Fruit fly (Drosophila melanogaster): ENCODE measurements around the gene Nsun5.

Nsun5 gene

DNA sequence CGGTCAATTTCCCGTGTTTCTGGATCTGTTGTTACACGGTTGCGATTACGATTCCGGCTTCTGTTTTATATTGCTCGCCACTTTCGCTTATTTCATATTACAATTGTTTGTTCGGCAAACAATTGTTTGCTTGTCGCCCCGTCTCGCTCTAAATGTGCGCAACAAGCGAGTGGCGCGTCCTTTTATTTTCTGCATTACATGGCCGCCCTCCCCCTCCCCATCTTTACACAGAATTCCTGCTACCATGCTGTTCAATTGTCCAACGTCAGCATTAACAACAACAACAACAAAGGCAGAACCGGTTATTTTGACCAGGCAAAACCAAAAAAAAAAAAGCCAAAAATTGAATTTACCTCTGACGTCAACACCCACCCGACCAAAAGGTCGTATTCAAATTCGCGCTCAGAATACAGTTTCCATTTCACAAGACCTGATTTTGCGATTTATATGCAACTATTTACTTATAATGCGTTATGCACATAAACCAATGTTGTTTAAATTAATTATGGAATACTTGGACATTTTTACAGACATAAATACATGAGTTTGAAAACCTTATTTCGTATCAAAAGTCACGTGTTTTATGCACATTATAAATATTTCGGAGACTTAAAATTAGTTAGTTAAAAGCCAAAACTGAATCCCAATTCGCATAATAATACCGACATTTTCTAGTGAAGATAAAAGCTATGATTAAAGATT, 4.1 kb upstream of the Nsun5 start:
- TF ChIP-seq Pif1B (GFP tag; optimal IDR thresholded peaks at IDR 0.05) (no peak), Pif1A (GFP tag; optimal IDR thresholded peaks at IDR 0.05) (peak; percentile 1)

DNA sequence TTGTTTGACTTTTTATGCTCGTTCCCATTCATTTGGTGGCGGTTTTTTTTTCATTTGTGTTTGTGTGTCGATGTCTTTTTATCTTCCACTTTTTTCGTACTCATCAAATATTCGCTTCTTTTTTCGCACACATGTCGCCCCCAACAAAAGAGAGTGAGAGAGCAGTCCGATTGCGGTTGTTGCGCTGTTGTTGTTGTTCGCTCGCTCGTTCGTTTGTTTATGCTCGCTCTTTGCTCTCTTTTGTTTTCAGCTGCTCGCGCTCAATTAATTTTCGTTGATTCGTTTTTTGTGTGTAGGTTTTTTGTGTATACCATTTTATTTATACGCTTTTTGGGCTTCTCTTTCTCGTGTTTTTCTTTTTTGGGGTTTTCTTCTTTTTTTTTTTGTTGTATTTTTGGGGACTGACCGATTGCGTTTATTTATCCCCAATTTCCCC, 3.5 kb upstream of the Nsun5 start:
- TF ChIP-seq CG14655 (GFP tag; optimal IDR thresholded peaks at IDR 0.05) (no peak), Ets98B (GFP tag; IDR thresholded peaks at IDR 0.05) (peak; percentile 78), CG10348 (GFP tag; IDR thresholded peaks at IDR 0.05) (no peak), CG32121 (GFP tag; IDR thresholded peaks at IDR 0.05) (peak; percentile 69), CG9948 (tag; optimal IDR thresholded peaks at IDR 0.05) (no peak), rn (GFP tag; IDR thresholded peaks at IDR 0.05) (no peak), CG12605 (GFP tag; IDR thresholded peaks at IDR 0.05) (peak; percentile 89), CG13204 (GFP tag; optimal IDR thresholded peaks at IDR 0.05) (peak; percentile 32), D1 (tag; optimal IDR thresholded peaks at IDR 0.05) (no peak), Snoo (tag; optimal IDR thresholded peaks at IDR 0.05) (peak; percentile 14), EcR (GFP tag; optimal IDR thresholded peaks at IDR 0.05) (peak; percentile 18), Pif1A (GFP tag; optimal IDR thresholded peaks at IDR 0.05) (peak; percentile 49), CG17806 (tag; optimal IDR thresholded peaks at IDR 0.05) (no peak), fd96Ca (GFP tag; IDR thresholded peaks at IDR 0.05) (peak; percentile 56; the same call in 1 of the 3 replicates), CG34367 (tag; optimal IDR thresholded peaks at IDR 0.05) (peak; percentile 6), gl (tag; optimal IDR thresholded peaks at IDR 0.05) (peak; percentile 70), Pif1B (GFP tag; optimal IDR thresholded peaks at IDR 0.05) (peak; percentile 17), CG4496 (GFP tag; IDR thresholded peaks at IDR 0.05) (peak; percentile 72), CG8159 (tag; optimal IDR thresholded peaks at IDR 0.05) (peak; percentile 19), CG15710 (tag; optimal IDR thresholded peaks at IDR 0.05) (peak; percentile 20), CG8301 (tag; optimal IDR thresholded peaks at IDR 0.05) (no peak)

DNA sequence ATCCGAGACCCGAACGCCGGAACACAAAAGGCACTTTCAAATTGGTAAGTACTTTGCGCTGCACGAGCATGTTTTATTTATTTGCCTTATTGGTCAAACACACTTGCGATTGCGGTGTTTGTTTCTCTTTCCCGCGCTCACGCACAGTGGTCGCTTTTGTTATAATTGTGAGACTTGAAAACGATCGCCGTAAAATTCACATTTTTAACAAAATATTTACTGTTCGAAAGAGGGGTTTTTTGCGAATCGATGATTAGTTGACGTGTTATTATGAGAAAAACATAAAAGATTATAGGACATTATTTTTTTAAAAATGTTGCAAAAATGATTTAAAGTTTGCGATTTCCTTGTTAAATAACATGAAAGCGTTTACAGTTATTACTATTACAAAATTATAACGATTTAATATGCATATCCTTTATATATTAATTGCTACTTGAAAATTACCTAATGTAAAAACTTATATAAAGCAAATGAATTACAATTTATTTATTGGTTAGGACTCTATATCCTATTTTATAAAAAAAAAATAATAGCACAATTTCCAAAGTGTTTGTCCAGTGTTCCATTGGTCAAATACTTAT, 2.9 kb upstream of the Nsun5 start:
- TF ChIP-seq Snoo (tag; optimal IDR thresholded peaks at IDR 0.05) (peak; percentile 34), D1 (tag; optimal IDR thresholded peaks at IDR 0.05) (peak; percentile 39), CG17806 (tag; optimal IDR thresholded peaks at IDR 0.05) (peak; percentile 40), CG34367 (tag; optimal IDR thresholded peaks at IDR 0.05) (peak; percentile 0), CG15710 (tag; optimal IDR thresholded peaks at IDR 0.05) (no peak), Pif1B (GFP tag; optimal IDR thresholded peaks at IDR 0.05) (no peak), CG9948 (tag; optimal IDR thresholded peaks at IDR 0.05) (peak; percentile 37), CG4496 (GFP tag; IDR thresholded peaks at IDR 0.05) (peak; percentile 66; the same call in 2 of the 3 replicates), rn (GFP tag; IDR thresholded peaks at IDR 0.05) (0 out of 2 replicates have a peak, but pooled peaks have one; percentile 12), CG12605 (GFP tag; IDR thresholded peaks at IDR 0.05) (peak; percentile 15; the same call in 1 of the 2 replicates), fd96Ca (GFP tag; IDR thresholded peaks at IDR 0.05) (no peak; the same call in 1 of the 3 replicates), EcR (GFP tag; optimal IDR thresholded peaks at IDR 0.05) (no peak), CG8159 (tag; optimal IDR thresholded peaks at IDR 0.05) (peak; percentile 47), Pif1A (GFP tag; optimal IDR thresholded peaks at IDR 0.05) (peak; percentile 20), CG32121 (GFP tag; IDR thresholded peaks at IDR 0.05) (peak; percentile 37; the same call in 1 of the 2 replicates), CG8301 (tag; optimal IDR thresholded peaks at IDR 0.05) (peak; percentile 38), CG14655 (GFP tag; optimal IDR thresholded peaks at IDR 0.05) (peak; percentile 40)

DNA sequence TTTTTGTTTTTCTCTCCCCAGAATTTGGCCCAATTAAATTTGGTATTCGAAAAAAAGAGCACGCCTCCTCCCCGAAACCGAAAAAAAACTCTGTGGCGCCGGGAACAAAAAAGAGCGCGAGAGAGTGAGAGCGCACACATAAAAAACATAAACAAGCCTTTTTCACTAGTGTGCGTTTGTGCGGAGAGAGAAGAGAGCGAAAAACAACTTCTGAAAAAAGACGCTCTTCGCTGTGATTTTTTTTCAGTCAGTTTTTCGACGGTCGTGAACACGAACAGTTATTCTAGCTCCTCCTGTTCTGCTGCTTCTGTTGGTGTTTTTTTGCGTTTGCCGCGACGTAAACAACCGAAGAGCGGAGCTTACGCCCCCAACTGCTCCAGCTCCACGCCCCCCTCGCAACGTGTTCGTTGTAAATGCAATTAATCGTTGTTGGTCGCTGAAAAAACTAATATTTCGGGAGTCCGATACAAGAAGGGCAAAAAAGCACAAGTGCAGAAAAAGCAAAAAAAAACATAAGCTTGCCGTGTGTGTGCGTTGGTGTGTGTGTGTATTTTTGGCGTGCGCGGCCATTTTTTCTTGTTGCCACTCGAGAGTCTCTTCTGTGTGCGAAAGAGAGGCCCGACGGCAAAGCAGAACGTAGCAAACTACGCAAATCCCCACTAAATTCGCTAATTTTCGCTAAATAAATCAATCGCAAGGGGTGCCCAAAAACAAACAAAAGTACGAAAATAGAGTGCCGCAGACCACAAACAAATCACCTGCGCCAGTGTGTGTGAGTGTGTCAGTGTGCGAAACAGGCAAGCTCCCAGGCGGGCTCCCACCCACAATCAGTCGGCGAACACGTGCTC, 2.1 kb upstream of the Nsun5 start, which contains the start of gene sqz:
Gene sqz, plus strand, starts transcription at position 240 of the 848 bp plus-strand sequence.
- TF ChIP-seq Pif1B (GFP tag; optimal IDR thresholded peaks at IDR 0.05) = peak; percentile 75
- peak; percentile 75 for TF ChIP-seq CG13204 (GFP tag; optimal IDR thresholded peaks at IDR 0.05)
- TF ChIP-seq Pif1A (GFP tag; optimal IDR thresholded peaks at IDR 0.05) = peak; percentile 62
- peak; percentile 84 for TF ChIP-seq CG4496 (GFP tag; IDR thresholded peaks at IDR 0.05)
- no peak for TF ChIP-seq CG10348 (GFP tag; IDR thresholded peaks at IDR 0.05)
- peak; percentile 17; the same call in 1 of the 2 replicates for TF ChIP-seq rn (GFP tag; IDR thresholded peaks at IDR 0.05)
- peak; percentile 75 for TF ChIP-seq Snoo (tag; optimal IDR thresholded peaks at IDR 0.05)
- TF ChIP-seq CG9948 (tag; optimal IDR thresholded peaks at IDR 0.05) = peak; percentile 44
- peak; percentile 73 for TF ChIP-seq CG8301 (tag; optimal IDR thresholded peaks at IDR 0.05)
- TF ChIP-seq Ets98B (GFP tag; IDR thresholded peaks at IDR 0.05) = peak; percentile 85
- peak; percentile 42 for TF ChIP-seq CG17806 (tag; optimal IDR thresholded peaks at IDR 0.05)
- TF ChIP-seq D1 (tag; optimal IDR thresholded peaks at IDR 0.05) = peak; percentile 12
- peak; percentile 79 for TF ChIP-seq fd96Ca (GFP tag; IDR thresholded peaks at IDR 0.05)
- TF ChIP-seq gl (tag; optimal IDR thresholded peaks at IDR 0.05) = peak; percentile 95
- peak; percentile 63 for TF ChIP-seq EcR (GFP tag; optimal IDR thresholded peaks at IDR 0.05)
- peak; percentile 72 for TF ChIP-seq CG34367 (tag; optimal IDR thresholded peaks at IDR 0.05)
- peak; percentile 83 for TF ChIP-seq CG14655 (GFP tag; optimal IDR thresholded peaks at IDR 0.05)
- TF ChIP-seq CG12605 (GFP tag; IDR thresholded peaks at IDR 0.05) = peak; percentile 93
- TF ChIP-seq CG32121 (GFP tag; IDR thresholded peaks at IDR 0.05) = peak; percentile 68
- peak; percentile 75 for TF ChIP-seq CG15710 (tag; optimal IDR thresholded peaks at IDR 0.05)
- TF ChIP-seq CG8159 (tag; optimal IDR thresholded peaks at IDR 0.05) = peak; percentile 72

DNA sequence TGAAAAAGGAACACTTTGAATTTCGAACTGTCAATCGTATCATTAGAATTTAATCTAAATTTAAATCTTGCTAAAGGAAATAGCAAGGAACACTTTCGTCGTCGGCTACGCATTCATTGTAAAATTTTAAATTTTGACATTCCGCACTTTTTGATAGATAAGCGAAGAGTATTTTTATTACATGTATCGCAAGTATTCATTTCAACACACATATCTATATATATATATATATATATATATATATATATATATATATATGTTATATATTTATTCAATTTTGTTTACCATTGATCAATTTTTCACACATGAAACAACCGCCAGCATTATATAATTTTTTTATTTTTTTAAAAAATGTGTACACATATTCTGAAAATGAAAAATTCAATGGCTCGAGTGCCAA, 2.3 kb downstream of the Nsun5 start, which contains the start of gene CG11779:
Gene CG11779, minus strand, starts transcription at position 101 of the 400 bp plus-strand sequence.
- TF ChIP-seq CG12605 (GFP tag; IDR thresholded peaks at IDR 0.05) (no peak), Ets98B (GFP tag; IDR thresholded peaks at IDR 0.05) (no peak), Pif1A (GFP tag; optimal IDR thresholded peaks at IDR 0.05) (no peak), Pif1B (GFP tag; optimal IDR thresholded peaks at IDR 0.05) (no peak), CG4496 (GFP tag; IDR thresholded peaks at IDR 0.05) (no peak), D1 (tag; optimal IDR thresholded peaks at IDR 0.05) (no peak), CG17806 (tag; optimal IDR thresholded peaks at IDR 0.05) (no peak), CG15710 (tag; optimal IDR thresholded peaks at IDR 0.05) (no peak), Snoo (tag; optimal IDR thresholded peaks at IDR 0.05) (no peak), CG10348 (GFP tag; IDR thresholded peaks at IDR 0.05) (no peak), EcR (GFP tag; optimal IDR thresholded peaks at IDR 0.05) (no peak), CG14655 (GFP tag; optimal IDR thresholded peaks at IDR 0.05) (no peak)
